Fruit fly (Drosophila melanogaster) whole organism, wandering third instar larva: Measurements from ENCODE around the gene Alg14.

Source experiments
- Abd-B ChIP-seq: fragments of >200 bp; optimal IDR thresholded peaks from 2 replicates; lab custom pipeline; 2017; ENCODE audit warnings: missing biosample characterization, missing genetic modification characterization
- CG9705 ChIP-seq: fragments of 200-800 bp; sonication (Bioruptor generic); optimal IDR thresholded peaks from 2 replicates; lab custom pipeline; 2018; ENCODE audit warnings: missing biosample characterization, mild to moderate bottlenecking, missing genetic modification characterization
- CrebA ChIP-seq: fragments of 200-800 bp; sonication (Bioruptor generic); optimal IDR thresholded peaks from 2 replicates; lab custom pipeline; 2016; ENCODE audit warnings: missing biosample characterization, mild to moderate bottlenecking, missing genetic modification characterization, borderline replicate concordance
- Dfd ChIP-seq: fragments of >200 bp; optimal IDR thresholded peaks from 2 replicates; lab custom pipeline; 2017; ENCODE audit warnings: missing biosample characterization, missing genetic modification characterization
- Dif ChIP-seq: fragments of 200-275, 200-300 bp; sonication (Bioruptor generic); optimal IDR thresholded peaks from 2 replicates; lab custom pipeline; 2018; ENCODE audit warnings: missing biosample characterization, missing genetic modification characterization; ENCODE audit not compliant: partially characterized antibody
- HLH106 ChIP-seq: fragments of 200-800 bp; optimal IDR thresholded peaks from 3 replicates; lab custom pipeline; 2019; ENCODE audit warnings: missing biosample characterization, mild to moderate bottlenecking, missing genetic modification characterization, moderate library complexity
- Hr78 ChIP-seq: fragments of >200 bp; optimal IDR thresholded peaks from 2 replicates; lab custom pipeline; 2017; ENCODE audit warnings: missing biosample characterization, missing genetic modification characterization
- Hr83 ChIP-seq: fragments of 200-300 bp; sonication (Bioruptor generic); optimal IDR thresholded peaks from 2 replicates; lab custom pipeline; 2016; ENCODE audit warnings: missing biosample characterization, mild to moderate bottlenecking, missing genetic modification characterization, moderate library complexity; ENCODE audit not compliant: poor library complexity, severe bottlenecking
- Jra ChIP-seq: sonication (Bioruptor generic); optimal IDR thresholded peaks from 2 replicates; lab custom pipeline; 2016; ENCODE audit warnings: missing biosample characterization, missing genetic modification characterization
- Mio ChIP-seq: sonication (Bioruptor generic); optimal IDR thresholded peaks from 2 replicates; lab custom pipeline; 2016; ENCODE audit warnings: missing biosample characterization, missing genetic modification characterization
- N ChIP-seq: fragments of >200 bp; optimal IDR thresholded peaks from 2 replicates; lab custom pipeline; 2018; ENCODE audit warnings: missing biosample characterization, missing external identifiers, missing genetic modification characterization
- OdsH ChIP-seq: fragments of 200-800 bp; sonication (Bioruptor generic); optimal IDR thresholded peaks from 2 replicates; lab custom pipeline; 2016; ENCODE audit warnings: missing biosample characterization, mild to moderate bottlenecking, missing genetic modification characterization
- Rel ChIP-seq, 2 experiments: fragments of 200-800 bp; sonication (Bioruptor generic) in 1 of 2; optimal IDR thresholded peaks; 2 replicates in 1 of 2; 3 replicates in 1 of 2; lab custom pipeline; 2016 to 2019; ENCODE audit warnings: mild to moderate bottlenecking in 2 of 2, missing biosample characterization in 2 of 2, missing genetic modification characterization in 2 of 2, moderate library complexity in 1 of 2
- Sp1 ChIP-seq: fragments of 200-800 bp; sonication (Bioruptor generic); optimal IDR thresholded peaks from 3 replicates; lab custom pipeline; 2019; ENCODE audit warnings: missing biosample characterization, mild to moderate bottlenecking, missing genetic modification characterization, moderate library complexity
- Vsx2 ChIP-seq: fragments of 200-300, 225-300 bp; sonication (Bioruptor generic); optimal IDR thresholded peaks from 2 replicates; lab custom pipeline; 2018; ENCODE audit warnings: missing biosample characterization, missing genetic modification characterization; ENCODE audit not compliant: partially characterized antibody
- brk ChIP-seq: fragments of 200-800 bp; sonication (Bioruptor generic); optimal IDR thresholded peaks from 2 replicates; lab custom pipeline; 2016; ENCODE audit warnings: missing biosample characterization, mild to moderate bottlenecking, missing genetic modification characterization
- dl ChIP-seq, 2 experiments: fragments of 175-275, 200-275 bp in 1 of 2; fragments of 200-275 bp in 1 of 2; sonication (Bioruptor generic); optimal IDR thresholded peaks; lab custom pipeline; 2018; ENCODE audit warnings: mild to moderate bottlenecking in 2 of 2, missing biosample characterization in 2 of 2, missing genetic modification characterization in 2 of 2, moderate library complexity in 2 of 2; ENCODE audit not compliant: partially characterized antibody in 2 of 2, insufficient read depth in 1 of 2
- dmrt93B ChIP-seq: fragments of 200-800 bp; sonication (Bioruptor generic); optimal IDR thresholded peaks from 2 replicates; lab custom pipeline; 2018; ENCODE audit warnings: missing biosample characterization, mild to moderate bottlenecking, missing genetic modification characterization
- dsf ChIP-seq: sonication (Bioruptor generic); optimal IDR thresholded peaks from 2 replicates; lab custom pipeline; 2016; ENCODE audit warnings: missing biosample characterization, missing genetic modification characterization, borderline replicate concordance
- ey ChIP-seq: fragments of 200-800 bp; sonication (Bioruptor generic); optimal IDR thresholded peaks from 2 replicates; lab custom pipeline; 2016; ENCODE audit warnings: missing biosample characterization, missing genetic modification characterization
- fru ChIP-seq: fragments of 200-800 bp; sonication (Bioruptor generic); optimal IDR thresholded peaks from 3 replicates; lab custom pipeline; 2016; ENCODE audit warnings: missing biosample characterization, mild to moderate bottlenecking, missing genetic modification characterization
- h ChIP-seq: fragments of 200-800 bp; sonication (Bioruptor generic); optimal IDR thresholded peaks from 3 replicates; lab custom pipeline; 2016; ENCODE audit warnings: missing biosample characterization, mild to moderate bottlenecking, missing genetic modification characterization
- jim ChIP-seq: fragments of 175-275, 200-325 bp; sonication (Bioruptor generic); optimal IDR thresholded peaks from 2 replicates; lab custom pipeline; 2016; ENCODE audit warnings: missing biosample characterization, mild to moderate bottlenecking, missing genetic modification characterization
- lola ChIP-seq: fragments of >200 bp; optimal IDR thresholded peaks from 2 replicates; lab custom pipeline; 2017; ENCODE audit warnings: missing biosample characterization, missing genetic modification characterization
- pan ChIP-seq: fragments of >200 bp; optimal IDR thresholded peaks from 2 replicates; lab custom pipeline; 2017
- psq ChIP-seq: fragments of 200-800 bp; sonication (Bioruptor generic); optimal IDR thresholded peaks from 3 replicates; lab custom pipeline; 2017; ENCODE audit warnings: missing biosample characterization, mild to moderate bottlenecking, missing genetic modification characterization, moderate library complexity
- rgr ChIP-seq: fragments of 200-800 bp; sonication (Bioruptor generic); optimal IDR thresholded peaks from 3 replicates; lab custom pipeline; 2016; ENCODE audit warnings: missing biosample characterization, mild to moderate bottlenecking, missing genetic modification characterization
- sage ChIP-seq: fragments of 200-800 bp; sonication (Bioruptor generic); optimal IDR thresholded peaks from 2 replicates; lab custom pipeline; 2016; ENCODE audit warnings: missing biosample characterization, mild to moderate bottlenecking, missing genetic modification characterization
- sv ChIP-seq: fragments of 200-800 bp; sonication (Bioruptor generic); optimal IDR thresholded peaks from 3 replicates; lab custom pipeline; 2016; ENCODE audit warnings: missing biosample characterization, missing genetic modification characterization
- tai ChIP-seq: sonication (Bioruptor generic); optimal IDR thresholded peaks from 2 replicates; lab custom pipeline; 2016; ENCODE audit warnings: missing biosample characterization, missing genetic modification characterization
- woc ChIP-seq: sonication (Bioruptor generic); optimal IDR thresholded peaks from 2 replicates; lab custom pipeline; 2016; ENCODE audit warnings: missing biosample characterization, mild to moderate bottlenecking, missing genetic modification characterization

Gene Alg14

DNA sequence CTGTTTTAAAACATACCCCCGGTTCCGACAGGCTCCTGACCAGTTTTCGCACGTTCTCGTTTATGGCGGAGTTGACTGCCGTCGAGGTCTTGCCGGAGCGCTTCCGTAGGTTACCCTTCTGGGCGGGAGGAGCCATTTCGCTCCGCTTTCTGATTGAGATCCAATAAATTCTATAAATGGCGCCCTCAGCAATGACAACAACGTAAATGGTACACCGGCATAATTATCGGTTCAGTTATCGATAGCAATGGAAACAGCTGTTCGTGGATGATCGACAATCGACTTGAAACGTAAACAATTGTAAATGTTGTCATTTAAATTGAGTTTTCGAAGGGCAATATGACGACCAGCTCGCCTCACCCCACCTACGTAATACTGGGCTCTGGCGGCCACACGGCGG lies at the start of gene Alg14, which contains the start of gene Grip128:
Gene Alg14, plus strand, starts transcription at position 261 of the 400 bp plus-strand sequence.
Gene Grip128, minus strand, starts transcription at position 216 of the 400 bp plus-strand sequence.
- TF ChIP-seq Mio (GFP tag; lab: Kevin White, UChicago): no peak
- no peak for TF ChIP-seq dmrt93B (GFP tag; lab: Kevin White, UChicago)
- TF ChIP-seq dsf (GFP tag; lab: Kevin White, UChicago): no peak
- TF ChIP-seq CrebA (GFP tag; lab: Kevin White, UChicago): no peak
- TF ChIP-seq jim (GFP tag; lab: Kevin White, UChicago): no peak
- TF ChIP-seq woc (GFP tag; lab: Kevin White, UChicago): no peak
- no peak for TF ChIP-seq HLH106 (tag; lab: Kevin White, UChicago)
- TF ChIP-seq dl (GFP tag; optimal IDR thresholded peaks at IDR 0.05; lab: Kevin White, UChicago; ENCODE audit: insufficient read depth in 1 of 2, partially characterized antibody in 2 of 2): no peak
- no peak for TF ChIP-seq Hr83 (GFP tag; lab: Kevin White, UChicago)

DNA sequence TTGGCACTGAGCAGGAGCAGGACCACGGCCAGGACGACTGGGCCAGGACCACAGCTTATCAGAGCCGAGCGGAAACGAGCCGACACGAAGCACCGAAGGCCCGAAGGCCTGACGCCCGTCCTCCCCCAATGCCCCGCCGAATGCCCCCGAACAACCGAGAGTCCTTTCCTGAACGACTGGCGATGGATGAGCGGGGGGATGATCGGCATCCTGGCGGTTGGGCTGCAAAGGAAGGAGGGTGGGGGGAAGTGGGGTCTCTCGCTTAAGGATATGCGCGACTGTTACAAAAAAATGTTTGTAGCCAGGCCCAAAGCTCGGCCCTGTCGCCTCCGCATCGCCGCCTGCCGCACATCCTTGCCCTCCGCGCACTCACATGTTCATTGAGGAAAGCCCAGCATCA lies 30.7 kb upstream of the Alg14 start, which contains the start of gene Cngl:
Gene Cngl, minus strand, starts transcription at position 8 of the 400 bp plus-strand sequence.
- TF ChIP-seq sv (GFP tag; lab: Kevin White, UChicago): no peak
- TF ChIP-seq psq: no peak
- no peak for TF ChIP-seq Sp1 (GFP tag; lab: Kevin White, UChicago)
- TF ChIP-seq sage (GFP tag; lab: Kevin White, UChicago): no peak
- no peak for TF ChIP-seq h (GFP tag; lab: Kevin White, UChicago)
- no peak for TF ChIP-seq N (GFP tag; lab: Kevin White, UChicago)
- no peak for TF ChIP-seq OdsH
- no peak for TF ChIP-seq jim (GFP tag; lab: Kevin White, UChicago)
- no peak for TF ChIP-seq rgr (GFP tag; lab: Kevin White, UChicago)
- no peak for TF ChIP-seq Jra (GFP tag; lab: Kevin White, UChicago)
- TF ChIP-seq Hr78 (GFP tag; lab: Kevin White, UChicago): no peak
- no peak for TF ChIP-seq ey (GFP tag; lab: Kevin White, UChicago)
- no peak for TF ChIP-seq woc (GFP tag; lab: Kevin White, UChicago)
- TF ChIP-seq HLH106 (tag; lab: Kevin White, UChicago): no peak
- no peak for TF ChIP-seq Rel (GFP tag; optimal IDR thresholded peaks at IDR 0.05; lab: Kevin White, UChicago)
- no peak for TF ChIP-seq Rel (tag; optimal IDR thresholded peaks at IDR 0.05; lab: Kevin White, UChicago)
- no peak for TF ChIP-seq lola (GFP tag; lab: Kevin White, UChicago)
- TF ChIP-seq tai (GFP tag; lab: Kevin White, UChicago): no peak
- TF ChIP-seq Dfd: no peak

DNA sequence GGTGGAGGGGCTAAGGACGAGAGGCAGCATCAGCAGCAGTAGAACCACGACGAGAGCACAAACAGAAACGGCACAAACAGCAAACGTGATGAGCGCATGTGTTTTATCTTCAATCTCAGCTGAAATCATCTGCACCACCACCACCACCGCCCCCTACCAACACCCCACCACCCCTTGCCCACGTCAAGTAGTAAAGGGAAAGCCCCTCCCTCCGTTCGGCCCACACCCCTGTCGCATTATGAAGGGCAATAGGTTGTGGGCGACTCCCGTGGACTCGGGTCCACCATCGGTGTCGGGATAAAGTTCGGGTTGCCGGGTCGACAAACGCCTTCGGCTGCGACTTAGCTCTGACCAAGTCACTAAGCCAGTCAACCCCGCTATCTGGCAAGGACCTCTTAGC lies 28.5 kb upstream of the Alg14 start:
- TF ChIP-seq Abd-B (GFP tag; lab: Kevin White, UChicago) (no peak), pan (lab: Kevin White, UChicago) (no peak), Mio (GFP tag; lab: Kevin White, UChicago) (no peak), CrebA (GFP tag; lab: Kevin White, UChicago) (no peak), h (GFP tag; lab: Kevin White, UChicago) (no peak), Vsx2 (no peak), woc (GFP tag; lab: Kevin White, UChicago) (no peak)

DNA sequence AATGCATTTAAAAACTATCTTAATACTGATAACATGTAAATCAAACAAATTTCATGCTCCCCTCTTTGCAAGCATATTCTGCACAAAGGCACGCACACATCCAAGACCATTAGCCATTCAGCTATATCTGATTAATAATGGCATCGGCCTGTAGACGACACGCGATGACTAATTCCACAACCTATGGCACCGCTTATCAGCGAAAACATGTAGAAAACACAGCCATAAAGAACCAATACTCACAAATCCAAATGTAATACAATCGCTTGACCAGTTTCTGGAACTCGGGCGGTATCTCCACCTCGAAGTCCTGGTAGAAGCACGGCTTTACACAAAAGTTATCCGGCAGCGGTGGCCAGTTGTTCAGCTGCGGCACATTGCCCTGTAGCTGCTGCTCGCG lies 23.8 kb upstream of the Alg14 start:
- no peak for TF ChIP-seq dsf (GFP tag; lab: Kevin White, UChicago)
- no peak for TF ChIP-seq N (GFP tag; lab: Kevin White, UChicago)
- no peak for TF ChIP-seq rgr (GFP tag; lab: Kevin White, UChicago)
- TF ChIP-seq brk (GFP tag; lab: Kevin White, UChicago): no peak
- TF ChIP-seq Dif (GFP tag; lab: Kevin White, UChicago): no peak
- no peak for TF ChIP-seq ey (GFP tag; lab: Kevin White, UChicago)
- TF ChIP-seq lola (GFP tag; lab: Kevin White, UChicago): no peak
- no peak for TF ChIP-seq Vsx2
- no peak for TF ChIP-seq CG9705 (GFP tag; lab: Kevin White, UChicago)
- TF ChIP-seq pan (lab: Kevin White, UChicago): no peak
- no peak for TF ChIP-seq Abd-B (GFP tag; lab: Kevin White, UChicago)
- no peak for TF ChIP-seq Dfd
- TF ChIP-seq CrebA (GFP tag; lab: Kevin White, UChicago): no peak
- no peak for TF ChIP-seq fru (GFP tag; lab: Kevin White, UChicago)
